Fruit fly (Drosophila melanogaster) whole organism, embryonic: ENCODE measurements around the gene Cka.

Source experiments
- Atf3 ChIP-seq: fragments of 200-800 bp; sonication (Bioruptor generic); optimal IDR thresholded peaks from 3 replicates; lab custom pipeline; 2016; ENCODE audit warnings: missing biosample characterization, missing genetic modification characterization
- Atf6 ChIP-seq: fragments of 200-800 bp; sonication (Bioruptor generic); IDR thresholded peaks from 2 replicates; pipeline ENCODE4 v1.3.6; 2022; ENCODE audit warnings: missing biosample characterization, missing genetic modification characterization
- CG11560 ChIP-seq: fragments of 200-800 bp; sonication (Bioruptor generic); IDR thresholded peaks from 3 replicates; pipeline ENCODE4 v1.3.6; 2022; ENCODE audit warnings: missing biosample characterization, missing genetic modification characterization
- CG12071 ChIP-seq: fragments of 200-800 bp; sonication (Bioruptor generic); optimal IDR thresholded peaks from 3 replicates; lab custom pipeline; 2018; ENCODE audit warnings: missing biosample characterization, mild to moderate bottlenecking, missing genetic modification characterization
- CG12236 ChIP-seq: fragments of 200-800 bp; sonication (Bioruptor generic); optimal IDR thresholded peaks from 2 replicates; lab custom pipeline; 2016; ENCODE audit warnings: missing biosample characterization, missing genetic modification characterization
- CG12391 ChIP-seq: fragments of 200-800 bp; sonication (Bioruptor generic); optimal IDR thresholded peaks from 3 replicates; lab custom pipeline; 2018; ENCODE audit warnings: missing biosample characterization, mild to moderate bottlenecking, missing genetic modification characterization, moderate library complexity
- CG12769 ChIP-seq: fragments of 200-800 bp; sonication (Bioruptor generic); optimal IDR thresholded peaks from 2 replicates; lab custom pipeline; 2019; ENCODE audit warnings: missing biosample characterization, mild to moderate bottlenecking, missing genetic modification characterization, moderate library complexity
- CG13296 ChIP-seq: fragments of 200-800 bp; sonication (Bioruptor generic); optimal IDR thresholded peaks from 3 replicates; lab custom pipeline; 2018; ENCODE audit warnings: missing biosample characterization, mild to moderate bottlenecking, missing genetic modification characterization
- CG15601 ChIP-seq: fragments of 200-800 bp; sonication (Bioruptor generic); optimal IDR thresholded peaks from 3 replicates; lab custom pipeline; 2019; ENCODE audit warnings: missing biosample characterization, mild to moderate bottlenecking, missing genetic modification characterization, moderate library complexity
- CG16779 ChIP-seq: fragments of 200-800 bp; sonication (Bioruptor generic); IDR thresholded peaks from 2 replicates; pipeline ENCODE4 v1.3.6; 2022; ENCODE audit warnings: missing biosample characterization, missing genetic modification characterization
- CG18262 ChIP-seq: fragments of 200-800 bp; optimal IDR thresholded peaks from 3 replicates; lab custom pipeline; 2019; ENCODE audit warnings: missing biosample characterization, mild to moderate bottlenecking, missing genetic modification characterization, moderate library complexity
- CG31365 ChIP-seq: fragments of 200-800 bp; sonication (Bioruptor generic); optimal IDR thresholded peaks from 2 replicates; lab custom pipeline; 2018; ENCODE audit warnings: missing biosample characterization, mild to moderate bottlenecking, missing genetic modification characterization
- CG32532 ChIP-seq: fragments of 200-800 bp; sonication (Bioruptor generic); IDR thresholded peaks from 2 replicates; pipeline ENCODE4 v1.3.6; 2022; ENCODE audit warnings: missing biosample characterization, missing genetic modification characterization
- CG4404 ChIP-seq: fragments of 200-800 bp; sonication (Bioruptor generic); IDR thresholded peaks from 2 replicates; pipeline ENCODE4 v1.3.6; 2022; ENCODE audit warnings: missing biosample characterization, missing genetic modification characterization
- CG4617 ChIP-seq: fragments of 200-800 bp; sonication (Bioruptor generic); optimal IDR thresholded peaks from 3 replicates; lab custom pipeline; 2016; ENCODE audit warnings: missing biosample characterization, missing genetic modification characterization, borderline replicate concordance
- CG6654 ChIP-seq: fragments of 200-800 bp; sonication (Bioruptor generic); optimal IDR thresholded peaks from 2 replicates; lab custom pipeline; 2017; ENCODE audit warnings: missing biosample characterization, mild to moderate bottlenecking, missing genetic modification characterization
- CG9437 ChIP-seq: fragments of 200-800 bp; sonication (Bioruptor generic); optimal IDR thresholded peaks from 2 replicates; lab custom pipeline; 2018; ENCODE audit warnings: missing biosample characterization, mild to moderate bottlenecking, missing genetic modification characterization
- CoRest ChIP-seq: fragments of 200-800 bp; sonication (Bioruptor generic); optimal IDR thresholded peaks from 3 replicates; lab custom pipeline; 2018; ENCODE audit warnings: missing biosample characterization, mild to moderate bottlenecking, missing genetic modification characterization, moderate library complexity
- Hr39 ChIP-seq: fragments of >200 bp; optimal IDR thresholded peaks from 2 replicates; lab custom pipeline; 2017
- Myb ChIP-seq: fragments of 200-800 bp; sonication (Bioruptor generic); optimal IDR thresholded peaks from 2 replicates; lab custom pipeline; 2016; ENCODE audit warnings: missing biosample characterization, missing genetic modification characterization
- NC2β ChIP-seq: fragments of 200-800 bp; sonication (Bioruptor generic); optimal IDR thresholded peaks from 2 replicates; lab custom pipeline; 2016; ENCODE audit warnings: missing biosample characterization, missing genetic modification characterization
- NFAT ChIP-seq: fragments of 200-800 bp; sonication (Bioruptor generic); IDR thresholded peaks from 2 replicates; pipeline ENCODE4 v1.3.6; 2022; ENCODE audit warnings: missing biosample characterization, missing genetic modification characterization
- Nf-YA ChIP-seq: fragments of 200-800 bp; sonication (Bioruptor generic); IDR thresholded peaks from 2 replicates; pipeline ENCODE4 v1.3.6; 2022; ENCODE audit warnings: missing biosample characterization, missing genetic modification characterization
- Optix ChIP-seq: fragments of 200-800 bp; sonication (Bioruptor generic); IDR thresholded peaks from 3 replicates; pipeline ENCODE4 v1.3.6; 2022; ENCODE audit warnings: missing biosample characterization, missing genetic modification characterization
- Ravus ChIP-seq: fragments of 200-800 bp; sonication (Bioruptor generic); IDR thresholded peaks from 2 replicates; pipeline ENCODE4 v1.3.6; 2022; ENCODE audit warnings: missing biosample characterization, missing genetic modification characterization
- Sox102F ChIP-seq: fragments of 200-800 bp; sonication (Bioruptor generic); optimal IDR thresholded peaks from 2 replicates; lab custom pipeline; 2018; ENCODE audit warnings: missing biosample characterization, mild to moderate bottlenecking, missing genetic modification characterization, moderate library complexity
- Spps ChIP-seq: fragments of 200-800 bp; sonication (Bioruptor generic); optimal IDR thresholded peaks from 2 replicates; lab custom pipeline; 2018; ENCODE audit warnings: missing biosample characterization, mild to moderate bottlenecking, missing genetic modification characterization
- Xrp1 ChIP-seq: fragments of 200-800 bp; sonication (Bioruptor generic); IDR thresholded peaks from 2 replicates; pipeline ENCODE4 v1.3.6; 2022; ENCODE audit warnings: missing biosample characterization, missing genetic modification characterization
- ase ChIP-seq: fragments of 200-800 bp; sonication (Bioruptor generic); IDR thresholded peaks from 3 replicates; pipeline ENCODE4 v1.3.6; 2022; ENCODE audit warnings: missing biosample characterization, missing genetic modification characterization
- az2 ChIP-seq: fragments of 200-800 bp; sonication (Bioruptor generic); optimal IDR thresholded peaks from 3 replicates; lab custom pipeline; 2016; ENCODE audit warnings: missing biosample characterization, missing genetic modification characterization
- chif ChIP-seq, 2 experiments: fragments of 200-800 bp; sonication (Bioruptor generic); optimal IDR thresholded peaks; 3 replicates each; lab custom pipeline; 2016; ENCODE audit warnings: missing biosample characterization in 2 of 2, missing genetic modification characterization in 2 of 2
- chn ChIP-seq: fragments of 200-800 bp; sonication (Bioruptor generic); optimal IDR thresholded peaks from 2 replicates; lab custom pipeline; 2016; ENCODE audit warnings: missing biosample characterization, missing genetic modification characterization
- dan ChIP-seq: fragments of 200-800 bp; sonication (Bioruptor generic); IDR thresholded peaks from 2 replicates; pipeline ENCODE4 v1.3.6; 2022; ENCODE audit warnings: missing biosample characterization, missing genetic modification characterization
- disco-r ChIP-seq: fragments of 200-800 bp; sonication (Bioruptor generic); optimal IDR thresholded peaks from 2 replicates; lab custom pipeline; 2016; ENCODE audit warnings: missing biosample characterization, missing genetic modification characterization
- eve ChIP-seq, 2 experiments: fragments of >200 bp; optimal IDR thresholded peaks; 2 replicates each; lab custom pipeline; 2017; ENCODE audit warnings: missing biosample characterization in 2 of 2, missing genetic modification characterization in 2 of 2
- exex ChIP-seq: fragments of 200-800 bp; sonication (Bioruptor generic); optimal IDR thresholded peaks from 4 replicates; lab custom pipeline; 2018; ENCODE audit warnings: missing biosample characterization, mild to moderate bottlenecking, missing genetic modification characterization, moderate library complexity
- fd102C ChIP-seq: fragments of 200-800 bp; sonication (Bioruptor generic); optimal IDR thresholded peaks from 2 replicates; lab custom pipeline; 2018; ENCODE audit warnings: missing biosample characterization, mild to moderate bottlenecking, missing genetic modification characterization, moderate library complexity
- ftz-f1 ChIP-seq: fragments of 200-800 bp; sonication (Bioruptor generic); optimal IDR thresholded peaks from 2 replicates; lab custom pipeline; 2016; ENCODE audit warnings: missing biosample characterization, missing genetic modification characterization
- gcm ChIP-seq: fragments of 200-800 bp; sonication (Bioruptor generic); optimal IDR thresholded peaks from 2 replicates; lab custom pipeline; 2019; ENCODE audit warnings: missing biosample characterization, mild to moderate bottlenecking, missing genetic modification characterization, moderate library complexity
- gcm2 ChIP-seq: fragments of 200-800 bp; sonication (Bioruptor generic); optimal IDR thresholded peaks from 2 replicates; lab custom pipeline; 2016; ENCODE audit warnings: missing biosample characterization, missing genetic modification characterization
- gro ChIP-seq: fragments of 200-800 bp; sonication (Bioruptor generic); optimal IDR thresholded peaks from 2 replicates; lab custom pipeline; 2016; ENCODE audit warnings: missing biosample characterization, missing genetic modification characterization
- jigr1 ChIP-seq: fragments of 200-800 bp; sonication (Bioruptor generic); IDR thresholded peaks from 3 replicates; pipeline ENCODE4 v1.3.6; 2022; ENCODE audit warnings: missing biosample characterization, missing genetic modification characterization
- jumu ChIP-seq: fragments of 200-800 bp; sonication (Bioruptor generic); optimal IDR thresholded peaks from 3 replicates; lab custom pipeline; 2016; ENCODE audit warnings: missing biosample characterization, missing genetic modification characterization
- p53 ChIP-seq: fragments of 200-800 bp; sonication (Bioruptor generic); optimal IDR thresholded peaks from 2 replicates; lab custom pipeline; 2016; ENCODE audit warnings: missing biosample characterization, missing genetic modification characterization
- repo ChIP-seq: fragments of 200-800 bp; sonication (Bioruptor generic); optimal IDR thresholded peaks from 2 replicates; lab custom pipeline; 2016; ENCODE audit warnings: missing biosample characterization, missing genetic modification characterization
- so ChIP-seq: fragments of 200-800 bp; sonication (Bioruptor generic); IDR thresholded peaks from 3 replicates; pipeline ENCODE4 v1.3.6; 2022; ENCODE audit warnings: missing biosample characterization, missing genetic modification characterization
- sob ChIP-seq: fragments of 200-800 bp; sonication (Bioruptor generic); IDR thresholded peaks from 2 replicates; pipeline ENCODE4 v1.3.6; 2022; ENCODE audit warnings: missing biosample characterization, missing genetic modification characterization
- sqz ChIP-seq: fragments of 200-800 bp; sonication (Bioruptor generic); optimal IDR thresholded peaks from 3 replicates; lab custom pipeline; 2018; ENCODE audit warnings: missing biosample characterization, mild to moderate bottlenecking, missing genetic modification characterization
- yki ChIP-seq: fragments of >200 bp; optimal IDR thresholded peaks from 3 replicates; lab custom pipeline; 2018
- zen ChIP-seq: fragments of 200-800 bp; sonication (Bioruptor generic); optimal IDR thresholded peaks from 3 replicates; lab custom pipeline; 2018; ENCODE audit warnings: missing biosample characterization, mild to moderate bottlenecking, missing genetic modification characterization, moderate library complexity

Cka gene

DNA sequence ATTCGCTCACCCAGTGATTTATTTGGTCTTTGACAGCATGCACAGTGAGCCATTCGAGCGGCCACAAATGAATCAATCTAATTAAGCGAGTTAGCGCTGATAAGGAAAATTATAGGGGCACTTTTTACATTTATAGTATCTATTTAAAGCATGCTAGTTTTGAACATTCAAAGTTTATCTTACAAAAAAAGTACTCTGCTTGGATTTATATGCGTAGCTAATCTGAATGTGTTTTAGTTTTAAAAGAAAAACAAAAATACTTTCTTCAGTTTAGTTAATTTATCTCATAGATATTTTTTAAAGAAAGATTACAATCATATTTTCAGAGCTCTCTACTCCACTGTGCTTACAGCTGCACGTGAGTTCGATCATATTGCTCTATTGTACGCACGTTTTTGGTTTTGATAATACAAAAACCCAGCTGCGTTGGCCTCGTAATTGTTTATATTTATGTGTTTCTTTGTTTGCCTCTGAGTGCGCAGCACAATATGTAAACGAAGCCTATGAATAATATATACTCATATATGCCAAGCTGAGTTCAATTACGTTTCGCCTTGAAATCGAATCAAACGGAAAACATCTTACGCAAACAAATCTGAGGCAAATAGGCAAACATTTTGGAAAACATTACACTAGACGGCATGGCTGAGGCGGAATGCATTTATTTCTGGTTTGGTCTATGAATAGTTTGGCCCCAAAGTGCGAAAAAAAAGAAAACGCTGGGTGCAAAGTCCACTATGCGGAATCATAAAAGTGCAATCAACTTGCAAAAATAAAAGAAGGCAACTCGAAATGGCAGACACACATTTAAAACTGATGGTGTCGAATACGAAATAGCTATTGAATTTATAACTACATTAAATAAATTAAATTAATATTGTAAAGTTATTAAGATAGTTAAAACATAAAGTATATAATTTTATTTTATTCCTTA lies 28.6 kb upstream of the Cka start (continued):
- TF ChIP-seq Atf6 (peak; percentile 88), CG11560 (tag; lab: Robert Waterston, UW) (peak; percentile 77), eve (GFP tag; optimal IDR thresholded peaks at IDR 0.05; lab: Kevin White, UChicago) (peak in 1 of 2 experiments; percentile 94), gro (GFP tag; lab: Kevin White, UChicago) (peak; percentile 62), CG12769 (peak; percentile 35), Atf3 (GFP tag; lab: Kevin White, UChicago) (peak; percentile 65), dan (GFP tag; lab: Robert Waterston, UW) (peak; percentile 63), gcm2 (GFP tag; lab: Kevin White, UChicago) (peak; percentile 66), repo (GFP tag; lab: Kevin White, UChicago) (peak; percentile 69), chn (peak; percentile 80), gcm (GFP tag; lab: Kevin White, UChicago) (peak; percentile 78), p53 (GFP tag; lab: Kevin White, UChicago) (peak; percentile 24), az2 (peak; percentile 84), NC2β (GFP tag; lab: Kevin White, UChicago) (peak; percentile 80), CG12236 (GFP tag; lab: Kevin White, UChicago) (peak; percentile 73), Hr39 (lab: Kevin White, UChicago) (no peak), jumu (peak; percentile 74), CG12071 (peak; percentile 7), CG12391 (tag; lab: Kevin White, UChicago) (peak; percentile 88), so (GFP tag; lab: Robert Waterston, UW) (peak; percentile 84; the same call in 1 of the 3 replicates), CG13296 (peak; percentile 93), Xrp1 (GFP tag; lab: Robert Waterston, UW) (peak; percentile 87), Spps (tag; lab: Kevin White, UChicago) (peak; percentile 64), sob (GFP tag; lab: Robert Waterston, UW) (peak; percentile 87), CG6654 (peak; percentile 68), ase (GFP tag; lab: Robert Waterston, UW) (peak; percentile 69; the same call in 2 of the 3 replicates), CG4404 (GFP tag; lab: Robert Waterston, UW) (peak; percentile 79), yki (lab: Kevin White, UChicago) (no peak), fd102C (GFP tag; lab: Kevin White, UChicago) (peak; percentile 65), CG16779 (GFP tag; lab: Robert Waterston, UW) (0 out of 2 replicates have a peak, but pooled peaks have one; percentile 36), sqz (peak; percentile 83), zen (tag; lab: Kevin White, UChicago) (peak; percentile 76), CG4617 (GFP tag; lab: Kevin White, UChicago) (peak; percentile 41), disco-r (GFP tag; lab: Kevin White, UChicago) (peak; percentile 70), Ravus (GFP tag; lab: Robert Waterston, UW) (peak; percentile 65), exex (tag; lab: Kevin White, UChicago) (peak; percentile 46), CG32532 (peak; percentile 85), CG15601 (peak; percentile 65), CG31365 (tag; lab: Kevin White, UChicago) (peak; percentile 33), Myb (GFP tag; lab: Kevin White, UChicago) (peak; percentile 61), CG9437 (GFP tag; lab: Kevin White, UChicago) (peak; percentile 91), ftz-f1 (GFP tag; lab: Kevin White, UChicago) (no peak), Nf-YA (GFP tag; lab: Robert Waterston, UW) (peak; percentile 62), CG18262 (tag; lab: Kevin White, UChicago) (peak; percentile 93), jigr1 (GFP tag; lab: Robert Waterston, UW) (peak; percentile 41; the same call in 1 of the 3 replicates), chif (GFP tag; optimal IDR thresholded peaks at IDR 0.05; lab: Kevin White, UChicago) (peak; percentile 83 to 84), NFAT (GFP tag; lab: Robert Waterston, UW) (peak; percentile 60; the same call in 1 of the 2 replicates), Optix (GFP tag; lab: Robert Waterston, UW) (peak; percentile 60; the same call in 1 of the 3 replicates), CoRest (tag; lab: Kevin White, UChicago) (peak; percentile 93), Sox102F (peak; percentile 80)
